Worm (Caenorhabditis elegans) whole organism, late embryonic: ENCODE measurements around the gene sup-9.
A peak's percentile ranks its signal among the peaks of the same experiment; 100 is the strongest.

ENCODE experiments used
- C38D4.7 ChIP-seq: fragments of 200-800 bp; sonication (Bioruptor generic); optimal IDR thresholded peaks from 2 replicates; lab custom pipeline; 2018; ENCODE audit warnings: mild to moderate bottlenecking, missing genetic modification characterization, moderate library complexity, missing compliant biosample characterization
- K02D7.2 ChIP-seq: sonication (generic microtip); optimal IDR thresholded peaks from 2 replicates; lab custom pipeline; 2017; ENCODE audit warnings: mild to moderate bottlenecking, missing genetic modification characterization, missing compliant biosample characterization
- K09A11.1 ChIP-seq: sonication (generic microtip); optimal IDR thresholded peaks from 2 replicates; lab custom pipeline; 2017; ENCODE audit warnings: antibody characterized with exemption, mild to moderate bottlenecking, missing genetic modification characterization, missing compliant biosample characterization; ENCODE audit not compliant: insufficient read depth
- Y22D7AL.16 ChIP-seq: sonication (generic microtip); optimal IDR thresholded peaks from 2 replicates; lab custom pipeline; 2016; ENCODE audit warnings: missing genetic modification characterization, missing compliant biosample characterization
- ceh-19 ChIP-seq: fragments of 200-800 bp; sonication (Bioruptor generic); optimal IDR thresholded peaks from 2 replicates; lab custom pipeline; 2018; ENCODE audit warnings: mild to moderate bottlenecking, missing genetic modification characterization, missing compliant biosample characterization
- ceh-31 ChIP-seq: sonication (generic microtip); optimal IDR thresholded peaks from 2 replicates; lab custom pipeline; 2016; ENCODE audit warnings: missing genetic modification characterization, missing compliant biosample characterization
- ceh-34 ChIP-seq: sonication (generic microtip); optimal IDR thresholded peaks from 2 replicates; lab custom pipeline; 2016; ENCODE audit warnings: mild to moderate bottlenecking, missing genetic modification characterization, missing compliant biosample characterization
- ceh-45 ChIP-seq: fragments of 200-800 bp; sonication (Bioruptor generic); IDR thresholded peaks from 2 replicates; pipeline ENCODE4 v1.3.6; 2022; ENCODE audit warnings: missing genetic modification reagents, missing genetic modification characterization, missing compliant biosample characterization
- ceh-48 ChIP-seq: sonication (generic microtip); optimal IDR thresholded peaks from 2 replicates; lab custom pipeline; 2016; ENCODE audit warnings: missing genetic modification characterization, inconsistent platforms, missing compliant biosample characterization
- che-1 ChIP-seq: sonication (generic microtip); optimal IDR thresholded peaks from 2 replicates; lab custom pipeline; 2016; ENCODE audit warnings: mild to moderate bottlenecking, missing genetic modification characterization, missing compliant biosample characterization
- dve-1 ChIP-seq: sonication (generic microtip); optimal IDR thresholded peaks from 2 replicates; lab custom pipeline; 2017; ENCODE audit warnings: antibody characterized with exemption, mild to moderate bottlenecking, missing genetic modification characterization, missing compliant biosample characterization
- ets-4 ChIP-seq: sonication (generic microtip); optimal IDR thresholded peaks from 2 replicates; lab custom pipeline; 2016; ENCODE audit warnings: missing genetic modification characterization, missing compliant biosample characterization
- eyg-1 ChIP-seq: sonication (generic microtip); optimal IDR thresholded peaks from 2 replicates; lab custom pipeline; 2016; ENCODE audit warnings: missing genotype, missing genetic modification characterization, missing compliant biosample characterization
- fax-1 ChIP-seq: sonication (generic microtip); optimal IDR thresholded peaks from 2 replicates; lab custom pipeline; 2016; ENCODE audit warnings: missing genotype, missing genetic modification characterization, missing compliant biosample characterization
- fkh-6 ChIP-seq: sonication (generic microtip); optimal IDR thresholded peaks from 2 replicates; lab custom pipeline; 2016; ENCODE audit warnings: missing genetic modification characterization, missing compliant biosample characterization
- hlh-13 ChIP-seq: fragments of 200-800 bp; sonication (Bioruptor generic); optimal IDR thresholded peaks from 2 replicates; lab custom pipeline; 2018; ENCODE audit warnings: mild to moderate bottlenecking, missing genetic modification characterization, missing compliant biosample characterization
- hlh-30 ChIP-seq: sonication (generic microtip); optimal IDR thresholded peaks from 2 replicates; lab custom pipeline; 2017; ENCODE audit warnings: antibody characterized with exemption, missing genetic modification characterization, missing compliant biosample characterization; ENCODE audit not compliant: insufficient read depth
- lin-11 ChIP-seq: fragments of 200-800 bp; sonication (Bioruptor generic); optimal IDR thresholded peaks from 2 replicates; lab custom pipeline; 2018; ENCODE audit warnings: mild to moderate bottlenecking, missing genetic modification characterization, missing compliant biosample characterization
- nhr-11 ChIP-seq: fragments of 150-350 bp; optimal IDR thresholded peaks from 2 replicates; lab custom pipeline; 2014; ENCODE audit warnings: missing biosample characterization, missing genetic modification characterization
- pax-1 ChIP-seq: fragments of 150-350 bp; optimal IDR thresholded peaks from 2 replicates; lab custom pipeline; 2014; ENCODE audit warnings: missing biosample characterization, missing genetic modification characterization
- pha-2 ChIP-seq: sonication (generic microtip); optimal IDR thresholded peaks from 2 replicates; lab custom pipeline; 2017; ENCODE audit warnings: mild to moderate bottlenecking, missing genetic modification characterization, missing compliant biosample characterization
- pqm-1 ChIP-seq: sonication (generic microtip); optimal IDR thresholded peaks from 2 replicates; lab custom pipeline; 2016; ENCODE audit warnings: missing genetic modification characterization, missing compliant biosample characterization
- pros-1 ChIP-seq: fragments of 150-350 bp; optimal IDR thresholded peaks from 2 replicates; lab custom pipeline; 2014; ENCODE audit warnings: missing biosample characterization, missing genetic modification reagents, missing genetic modification characterization
- rnt-1 ChIP-seq: sonication (generic microtip); optimal IDR thresholded peaks from 2 replicates; lab custom pipeline; 2016; ENCODE audit warnings: missing genetic modification characterization, missing compliant biosample characterization
- sdc-2 ChIP-seq: sonication (generic microtip); optimal IDR thresholded peaks from 2 replicates; lab custom pipeline; 2016; ENCODE audit warnings: missing genotype, missing genetic modification characterization, missing compliant biosample characterization
- sox-2 ChIP-seq: fragments of 200-800 bp; sonication (Bioruptor generic); IDR thresholded peaks from 2 replicates; pipeline ENCODE4 v1.3.6; 2022; ENCODE audit warnings: missing genetic modification reagents, missing genetic modification characterization, missing compliant biosample characterization
- tbx-7 ChIP-seq: sonication (generic microtip); optimal IDR thresholded peaks from 2 replicates; lab custom pipeline; 2016; ENCODE audit warnings: missing genotype, missing genetic modification characterization, missing compliant biosample characterization
- ttx-3 ChIP-seq: sonication (generic microtip); optimal IDR thresholded peaks from 2 replicates; lab custom pipeline; 2016; ENCODE audit warnings: missing genetic modification reagents, missing genetic modification characterization, missing compliant biosample characterization
- unc-42 ChIP-seq: sonication (generic microtip); optimal IDR thresholded peaks from 2 replicates; lab custom pipeline; 2016; ENCODE audit warnings: missing genotype, missing genetic modification characterization, missing compliant biosample characterization
- unc-55 ChIP-seq: sonication (generic microtip); optimal IDR thresholded peaks from 2 replicates; lab custom pipeline; 2017; ENCODE audit warnings: missing biosample characterization, missing genetic modification reagents, missing genetic modification characterization
- zip-5 ChIP-seq: sonication (generic microtip); optimal IDR thresholded peaks from 2 replicates; lab custom pipeline; 2016; ENCODE audit warnings: missing genetic modification characterization, missing compliant biosample characterization
- ztf-16 ChIP-seq: sonication (generic microtip); optimal IDR thresholded peaks from 2 replicates; lab custom pipeline; 2017; ENCODE audit warnings: missing genetic modification characterization, missing compliant biosample characterization

Gene sup-9

ce11 chrII:2700229-2700628 lies 13.4 kb upstream of the sup-9 start, which contains the start of gene sri-61:
TSS of gene sri-61 (minus strand) at chrII:2700329.
- TF ChIP-seq ceh-34 (tag; lab: Kevin White, UChicago) = no peak
- TF ChIP-seq pqm-1 (tag; lab: Kevin White, UChicago) = no peak
- TF ChIP-seq eyg-1 (tag; lab: Kevin White, UChicago) = no peak
- TF ChIP-seq, all 69 proteins: peak for 0

- no peak for TF ChIP-seq fkh-6 (tag; lab: Kevin White, UChicago)
- TF ChIP-seq zip-5 (tag; lab: Kevin White, UChicago) = no peak
- TF ChIP-seq hlh-13 (GFP tag; lab: Kevin White, UChicago) = no peak
- no peak for TF ChIP-seq K02D7.2 (tag; lab: Kevin White, UChicago)
- no peak for TF ChIP-seq ceh-45 (GFP tag; lab: Robert Waterston, UW)
Observed at ce11 chrII:2698378-2698777, 11.6 kb upstream of the sup-9 start, which contains the start of gene sri-62. TSS of gene sri-62 (minus strand) at chrII:2698478.

DNA sequence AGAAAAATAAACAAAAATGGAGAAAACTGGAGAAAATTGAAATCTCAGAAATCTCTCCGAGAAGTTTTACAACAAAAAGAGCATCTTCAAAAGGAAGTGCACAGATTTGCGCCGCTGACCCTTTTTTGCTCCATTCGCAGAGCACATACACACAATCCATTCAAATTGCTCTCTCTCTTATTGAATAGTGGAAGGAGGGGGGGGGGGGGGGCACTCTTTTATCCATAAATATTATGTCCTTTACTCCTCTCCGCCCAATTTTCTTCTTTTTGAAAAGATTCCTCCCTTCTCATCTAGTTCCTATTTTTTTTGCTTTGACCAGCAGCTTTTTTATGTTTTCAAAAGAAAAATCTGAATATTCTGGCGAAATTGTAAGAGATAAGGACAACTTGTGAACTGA lies 8.3 kb upstream of the sup-9 start:
- no peak for TF ChIP-seq pha-2 (tag; lab: Kevin White, UChicago)
- peak; percentile 46 for TF ChIP-seq unc-42 (tag; lab: Kevin White, UChicago)
- no peak for TF ChIP-seq ets-4 (tag; lab: Kevin White, UChicago)

ce11 chrII:2692476-2692875 lies 5.6 kb upstream of the sup-9 start, which contains the start of gene set-11:
TSS of gene set-11 (minus strand) at chrII:2692576.
- TF ChIP-seq ceh-19 (GFP tag; lab: Kevin White, UChicago) (no peak), C38D4.7 (no peak), ceh-31 (no peak), K02D7.2 (tag; lab: Kevin White, UChicago) (no peak), fax-1 (tag; lab: Kevin White, UChicago) (no peak), ztf-16 (tag; lab: Kevin White, UChicago) (no peak), ets-4 (tag; lab: Kevin White, UChicago) (no peak), ttx-3 (tag; lab: Kevin White, UChicago) (no peak), lin-11 (tag; lab: Kevin White, UChicago) (no peak), tbx-7 (tag; lab: Kevin White, UChicago) (no peak), che-1 (tag; lab: Kevin White, UChicago) (no peak), sox-2 (no peak), hlh-30 (tag; lab: Kevin White, UChicago) (no peak), fkh-6 (tag; lab: Kevin White, UChicago) (no peak), unc-55 (GFP tag; lab: Kevin White, UChicago) (no peak), pha-2 (tag; lab: Kevin White, UChicago) (no peak), rnt-1 (tag; lab: Kevin White, UChicago) (no peak), dve-1 (tag; lab: Kevin White, UChicago) (no peak), pros-1 (no peak), ceh-48 (tag; lab: Kevin White, UChicago) (no peak)

ce11 chrII:2690080-2690479 lies 3.3 kb upstream of the sup-9 start, which contains the start of gene nspf-3:
TSS of gene nspf-3 (minus strand) at chrII:2690180.
- TF ChIP-seq pax-1 (tag; lab: Kevin White, UChicago) = no peak
- no peak for TF ChIP-seq K02D7.2 (tag; lab: Kevin White, UChicago)
- TF ChIP-seq Y22D7AL.16 = no peak
- TF ChIP-seq sdc-2 (tag; lab: Kevin White, UChicago) = no peak
- no peak for TF ChIP-seq nhr-11 (tag; lab: Kevin White, UChicago)
- no peak for TF ChIP-seq K09A11.1
- TF ChIP-seq pha-2 (tag; lab: Kevin White, UChicago) = no peak
- no peak for TF ChIP-seq ceh-45 (GFP tag; lab: Robert Waterston, UW)
- TF ChIP-seq, all 69 proteins: peak for 0
